Fruit fly (Drosophila melanogaster) whole organism, embryonic: Measurements from ENCODE around the gene M6.

Source experiments
- Ada2b ChIP-seq: fragments of 200-800 bp; sonication (Bioruptor generic); IDR thresholded peaks from 2 replicates; pipeline ENCODE4 v1.3.6; 2022; ENCODE audit warnings: missing biosample characterization, missing genetic modification characterization
- Atf-2 ChIP-seq: fragments of 200-800 bp; sonication (Bioruptor generic); optimal IDR thresholded peaks from 2 replicates; lab custom pipeline; 2016; ENCODE audit warnings: missing biosample characterization, missing genetic modification characterization
- CG10267 ChIP-seq: fragments of 200-800 bp; sonication (Bioruptor generic); optimal IDR thresholded peaks from 2 replicates; lab custom pipeline; 2018; ENCODE audit warnings: missing biosample characterization, mild to moderate bottlenecking, missing genetic modification characterization, moderate library complexity
- CG11456 ChIP-seq: fragments of 200-800 bp; sonication (Bioruptor generic); IDR thresholded peaks from 3 replicates; pipeline ENCODE4 v1.3.6; 2022; ENCODE audit warnings: missing biosample characterization, missing genetic modification characterization
- CG14965 ChIP-seq: fragments of 200-800 bp; sonication (Bioruptor generic); optimal IDR thresholded peaks from 2 replicates; lab custom pipeline; 2016; ENCODE audit warnings: missing biosample characterization, missing genetic modification characterization, borderline replicate concordance
- CG1602 ChIP-seq: fragments of 200-800 bp; sonication (Bioruptor generic); optimal IDR thresholded peaks from 3 replicates; lab custom pipeline; 2016; ENCODE audit warnings: missing biosample characterization, missing genetic modification characterization
- CG18262 ChIP-seq: fragments of 200-800 bp; optimal IDR thresholded peaks from 3 replicates; lab custom pipeline; 2019; ENCODE audit warnings: missing biosample characterization, mild to moderate bottlenecking, missing genetic modification characterization, moderate library complexity
- CG2129 ChIP-seq: fragments of 200-800 bp; sonication (Bioruptor generic); IDR thresholded peaks from 2 replicates; pipeline ENCODE4 v1.3.6; 2022; ENCODE audit warnings: missing biosample characterization, missing genetic modification characterization; ENCODE audit not compliant: partially characterized antibody
- CG3847 ChIP-seq: fragments of 200-800 bp; sonication (Bioruptor generic); IDR thresholded peaks from 2 replicates; pipeline ENCODE4 v1.3.6; 2022; ENCODE audit warnings: missing biosample characterization, missing genetic modification characterization
- CG6791 ChIP-seq: fragments of 200-800 bp; sonication (Bioruptor generic); IDR thresholded peaks from 3 replicates; pipeline ENCODE4 v1.3.6; 2022; ENCODE audit warnings: missing biosample characterization, missing genetic modification characterization; ENCODE audit not compliant: partially characterized antibody
- CG8089 ChIP-seq: fragments of 200-800 bp; sonication (Bioruptor generic); optimal IDR thresholded peaks from 3 replicates; lab custom pipeline; 2016; ENCODE audit warnings: missing biosample characterization, missing genetic modification characterization
- Chrac-16 ChIP-seq: fragments of 200-800 bp; sonication (Bioruptor generic); optimal IDR thresholded peaks from 3 replicates; lab custom pipeline; 2016; ENCODE audit warnings: missing biosample characterization, missing genetic modification characterization
- D19B ChIP-seq: fragments of 200-800 bp; sonication (Bioruptor generic); optimal IDR thresholded peaks from 2 replicates; lab custom pipeline; 2017; ENCODE audit warnings: missing biosample characterization, mild to moderate bottlenecking, missing genetic modification characterization
- Dbx ChIP-seq: fragments of 200-800 bp; sonication (Bioruptor generic); IDR thresholded peaks from 3 replicates; pipeline ENCODE4 v1.3.6; 2022; ENCODE audit warnings: missing biosample characterization, missing genetic modification characterization
- Drgx ChIP-seq: fragments of 200-800 bp; sonication (Bioruptor generic); IDR thresholded peaks from 2 replicates; pipeline ENCODE4 v1.3.6; 2022; ENCODE audit warnings: missing biosample characterization, missing genetic modification characterization
- E2f1 ChIP-seq: fragments of 200-800 bp; sonication (Bioruptor generic); IDR thresholded peaks from 2 replicates; pipeline ENCODE4 v1.3.6; 2022; ENCODE audit warnings: missing biosample characterization, missing genetic modification characterization
- Gug ChIP-seq: fragments of 200-800 bp; sonication (Bioruptor generic); IDR thresholded peaks from 4 replicates; pipeline ENCODE4 v1.3.6; 2022; ENCODE audit warnings: missing biosample characterization, missing genetic modification characterization
- HLHmδ ChIP-seq: fragments of 200-800 bp; sonication (Bioruptor generic); optimal IDR thresholded peaks from 2 replicates; lab custom pipeline; 2018; ENCODE audit warnings: missing biosample characterization, mild to moderate bottlenecking, missing genetic modification characterization, moderate library complexity
- Mad ChIP-seq: fragments of 200-800 bp; sonication (Bioruptor generic); optimal IDR thresholded peaks from 2 replicates; lab custom pipeline; 2016; ENCODE audit warnings: missing biosample characterization, missing genetic modification characterization
- Neu2 ChIP-seq: fragments of 200-800 bp; sonication (Bioruptor generic); optimal IDR thresholded peaks from 3 replicates; lab custom pipeline; 2016; ENCODE audit warnings: missing biosample characterization, missing genetic modification characterization, borderline replicate concordance
- Optix ChIP-seq: fragments of 200-800 bp; sonication (Bioruptor generic); IDR thresholded peaks from 3 replicates; pipeline ENCODE4 v1.3.6; 2022; ENCODE audit warnings: missing biosample characterization, missing genetic modification characterization
- Sox100B ChIP-seq: fragments of 200-800 bp; sonication (Bioruptor generic); optimal IDR thresholded peaks from 3 replicates; lab custom pipeline; 2018; ENCODE audit warnings: missing biosample characterization, mild to moderate bottlenecking, missing genetic modification characterization
- TFAM ChIP-seq: fragments of 200-800 bp; sonication (Bioruptor generic); optimal IDR thresholded peaks from 2 replicates; lab custom pipeline; 2017; ENCODE audit warnings: missing biosample characterization, missing genetic modification characterization, inconsistent platforms
- abd-A ChIP-seq: fragments of 200-800 bp; sonication (Bioruptor generic); optimal IDR thresholded peaks from 3 replicates; lab custom pipeline; 2019; ENCODE audit warnings: missing biosample characterization, mild to moderate bottlenecking, missing genetic modification characterization, moderate library complexity
- ash1 ChIP-seq: fragments of 200-800 bp; sonication (Bioruptor generic); optimal IDR thresholded peaks from 2 replicates; lab custom pipeline; 2018; ENCODE audit warnings: missing biosample characterization, mild to moderate bottlenecking, missing genetic modification characterization
- chn ChIP-seq: fragments of 200-800 bp; sonication (Bioruptor generic); optimal IDR thresholded peaks from 2 replicates; lab custom pipeline; 2016; ENCODE audit warnings: missing biosample characterization, missing genetic modification characterization
- ci ChIP-seq: fragments of 200-800 bp; sonication (Bioruptor generic); IDR thresholded peaks from 3 replicates; pipeline ENCODE4 v1.3.6; 2022; ENCODE audit warnings: missing biosample characterization, missing genetic modification characterization
- disco-r ChIP-seq: fragments of 200-800 bp; sonication (Bioruptor generic); optimal IDR thresholded peaks from 2 replicates; lab custom pipeline; 2016; ENCODE audit warnings: missing biosample characterization, missing genetic modification characterization
- esg ChIP-seq: fragments of 200-800 bp; sonication (Bioruptor generic); conservative IDR thresholded peaks from 2 replicates; pipeline ENCODE4 v1.3.6; 2022; ENCODE audit warnings: missing biosample characterization, missing genetic modification characterization
- ham ChIP-seq: fragments of 200-800 bp; sonication (Bioruptor generic); IDR thresholded peaks from 2 replicates; pipeline ENCODE4 v1.3.6; 2022; ENCODE audit warnings: missing biosample characterization, missing genetic modification characterization
- ind ChIP-seq: fragments of 200-800 bp; sonication (Bioruptor generic); optimal IDR thresholded peaks from 3 replicates; lab custom pipeline; 2016; ENCODE audit warnings: missing biosample characterization, missing genetic modification characterization
- lbe ChIP-seq: fragments of 200-800 bp; sonication (Bioruptor generic); optimal IDR thresholded peaks from 2 replicates; lab custom pipeline; 2016; ENCODE audit warnings: missing biosample characterization, mild to moderate bottlenecking, missing genetic modification characterization
- pfk ChIP-seq: fragments of 200-800 bp; sonication (Bioruptor generic); optimal IDR thresholded peaks from 2 replicates; lab custom pipeline; 2018; ENCODE audit warnings: missing biosample characterization, mild to moderate bottlenecking, missing genetic modification characterization, moderate library complexity
- phol ChIP-seq: fragments of 200-800 bp; sonication (Bioruptor generic); optimal IDR thresholded peaks from 3 replicates; lab custom pipeline; 2018; ENCODE audit warnings: missing biosample characterization, mild to moderate bottlenecking, missing genetic modification characterization, moderate library complexity
- prd ChIP-seq, 3 experiments: fragments of >200 bp in 2 of 3; fragments of 200-800 bp in 1 of 3; sonication (Bioruptor generic) in 1 of 3; optimal IDR thresholded peaks in 2 of 3; IDR thresholded peaks in 1 of 3; 2 replicates in 2 of 3; 3 replicates in 1 of 3; pipeline versions ENCODE4 v1.3.6 to Lab custom; 2017 to 2022; ENCODE audit warnings: missing biosample characterization in 1 of 3, missing genetic modification characterization in 1 of 3
- row ChIP-seq: fragments of 200-800 bp; sonication (Bioruptor generic); IDR thresholded peaks from 3 replicates; pipeline ENCODE4 v1.3.6; 2022; ENCODE audit warnings: missing biosample characterization, missing genetic modification characterization
- run ChIP-seq: fragments of 200-800 bp; sonication (Bioruptor generic); optimal IDR thresholded peaks from 3 replicates; lab custom pipeline; 2018; ENCODE audit warnings: missing biosample characterization, mild to moderate bottlenecking, missing genetic modification characterization
- salm ChIP-seq: fragments of 200-800 bp; sonication (Bioruptor generic); optimal IDR thresholded peaks from 2 replicates; lab custom pipeline; 2018; ENCODE audit warnings: missing biosample characterization, mild to moderate bottlenecking, missing genetic modification characterization
- schlank ChIP-seq: fragments of 200-800 bp; sonication (Bioruptor generic); optimal IDR thresholded peaks from 2 replicates; lab custom pipeline; 2018; ENCODE audit warnings: missing biosample characterization, mild to moderate bottlenecking, missing genetic modification characterization
- sens-2 ChIP-seq: fragments of 200-800 bp; sonication (Bioruptor generic); IDR thresholded peaks from 2 replicates; pipeline ENCODE4 v1.3.6; 2022; ENCODE audit warnings: missing biosample characterization, missing genetic modification characterization
- yki ChIP-seq: fragments of >200 bp; optimal IDR thresholded peaks from 3 replicates; lab custom pipeline; 2018

Gene M6

dm6 chr3L:21483837-21484236 is 23.8 kb upstream of the M6 start (continued):
- TF ChIP-seq Sox100B (GFP tag; lab: Kevin White, UChicago) (no peak), Chrac-16 (GFP tag; lab: Kevin White, UChicago) (no peak), abd-A (tag; lab: Kevin White, UChicago) (no peak), D19B (GFP tag; lab: Kevin White, UChicago) (no peak), Drgx (GFP tag; lab: Robert Waterston, UW) (no peak), CG2129 (GFP tag; lab: Robert Waterston, UW) (no peak), HLHmδ (GFP tag; lab: Kevin White, UChicago) (no peak), Dbx (GFP tag; lab: Robert Waterston, UW) (no peak; the same call in 2 of the 3 replicates), CG18262 (no peak), CG14965 (GFP tag; lab: Kevin White, UChicago) (peak; percentile 30), Gug (GFP tag; lab: Robert Waterston, UW) (no peak), prd (optimal IDR thresholded peaks at IDR 0.05; lab: Kevin White, UChicago) (no peak), prd (GFP tag; IDR thresholded peaks at IDR 0.05; lab: Robert Waterston, UW) (no peak), CG10267 (tag; lab: Kevin White, UChicago) (peak; percentile 79), CG8089 (peak; percentile 9), ash1 (GFP tag; lab: Kevin White, UChicago) (no peak), Optix (no peak), pfk (peak; percentile 76), CG1602 (no peak), row (GFP tag; lab: Robert Waterston, UW) (peak; percentile 20; the same call in 1 of the 3 replicates), phol (tag; lab: Kevin White, UChicago) (peak; percentile 53), disco-r (GFP tag; lab: Kevin White, UChicago) (no peak), CG11456 (GFP tag; lab: Robert Waterston, UW) (no peak), schlank (tag; lab: Kevin White, UChicago) (no peak), yki (lab: Kevin White, UChicago) (no peak), E2f1 (GFP tag; lab: Robert Waterston, UW) (no peak), ci (GFP tag; lab: Robert Waterston, UW) (peak; percentile 71; the same call in 2 of the 3 replicates), ham (GFP tag; lab: Robert Waterston, UW) (no peak), run (tag; lab: Kevin White, UChicago) (no peak), ind (GFP tag; lab: Kevin White, UChicago) (no peak), salm (tag; lab: Kevin White, UChicago) (no peak), Atf-2 (GFP tag; lab: Kevin White, UChicago) (no peak), lbe (GFP tag; lab: Kevin White, UChicago) (no peak), TFAM (no peak), CG3847 (GFP tag; lab: Robert Waterston, UW) (peak; percentile 90), Mad (no peak), esg (no peak), chn (no peak)

DNA sequence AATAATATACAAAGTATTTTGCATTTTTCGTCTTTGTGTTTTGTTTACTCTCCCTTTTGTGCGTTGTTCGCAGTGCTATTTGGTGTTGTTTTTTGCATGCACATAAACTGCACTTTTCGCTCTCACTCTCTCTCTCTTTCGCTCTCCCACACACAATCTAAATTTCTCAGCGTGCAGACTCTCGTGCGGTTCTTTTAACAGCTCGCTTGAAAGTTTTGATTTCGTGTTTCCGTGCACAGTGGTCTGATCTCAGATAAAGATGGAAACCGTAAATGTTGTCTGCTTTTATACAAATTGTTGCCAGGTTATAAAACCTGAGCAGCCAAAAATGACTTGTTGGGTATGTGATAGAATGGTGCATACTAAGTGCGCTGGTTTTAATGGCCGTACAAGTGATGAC is 22.3 kb upstream of the M6 start:
- TF ChIP-seq row (GFP tag; lab: Robert Waterston, UW) (peak; percentile 33; the same call in 1 of the 3 replicates), CG6791 (0 out of 3 replicates have a peak, but pooled peaks have one; percentile 11), Drgx (GFP tag; lab: Robert Waterston, UW) (0 out of 2 replicates have a peak, but pooled peaks have one; percentile 23), Ada2b (GFP tag; lab: Robert Waterston, UW) (0 out of 2 replicates have a peak, but pooled peaks have one; percentile 17)

- TF ChIP-seq sens-2 (no peak), Neu2 (GFP tag; lab: Kevin White, UChicago) (peak; percentile 9)
Observed at dm6 chr3L:21490486-21490885, 17.2 kb upstream of the M6 start, which contains the start of gene Neu2. Gene Neu2, minus strand, starts transcription at chr3L:21490586.
